Fruit fly (Drosophila melanogaster): ENCODE results near the gene sens-2.

Gene sens-2

dm6 chr2L:6821631-6822030 lies at the start of gene sens-2 (continued):
- TF ChIP-seq CG12071 (GFP tag; optimal IDR thresholded peaks at IDR 0.05) = peak; percentile 54
- TF ChIP-seq abd-A (tag; optimal IDR thresholded peaks at IDR 0.05) = peak; percentile 74
- peak; percentile 85 for TF ChIP-seq sens (GFP tag)
- TF ChIP-seq gcm (GFP tag; optimal IDR thresholded peaks at IDR 0.05) = peak; percentile 17
- TF ChIP-seq MBD-R2 (GFP tag; IDR thresholded peaks at IDR 0.05) = 0 out of 2 replicates have a peak, but pooled peaks have one; percentile 9
- TF ChIP-seq mirr (GFP tag; optimal IDR thresholded peaks at IDR 0.05) = peak; percentile 41
- no peak for TF ChIP-seq CG17359 (tag; optimal IDR thresholded peaks at IDR 0.05)
- peak; percentile 42 for TF ChIP-seq kni (GFP tag; optimal IDR thresholded peaks at IDR 0.05)
- no peak for TF ChIP-seq CG11456 (GFP tag; IDR thresholded peaks at IDR 0.05)
- no peak for TF ChIP-seq CG1602 (GFP tag; optimal IDR thresholded peaks at IDR 0.05)
- no peak for TF ChIP-seq CG3407 (GFP tag; optimal IDR thresholded peaks at IDR 0.05)
- TF ChIP-seq HLHmδ (GFP tag; optimal IDR thresholded peaks at IDR 0.05) = peak; percentile 83
- no peak for TF ChIP-seq CG17361 (GFP tag; IDR thresholded peaks at IDR 0.05)
- no peak for TF ChIP-seq crc (GFP tag; optimal IDR thresholded peaks at IDR 0.05)
- TF ChIP-seq pan (optimal IDR thresholded peaks at IDR 0.05) = no peak
- TF ChIP-seq pan (GFP tag; optimal IDR thresholded peaks at IDR 0.05 in 1 of 2, IDR thresholded peaks at IDR 0.05 in 1 of 2) = no peak
- TF ChIP-seq CG2199 (GFP tag; IDR thresholded peaks at IDR 0.05) = 0 out of 3 replicates have a peak, but pooled peaks have one; percentile 48
- TF ChIP-seq CG10543 (GFP tag; optimal IDR thresholded peaks at IDR 0.05) = peak; percentile 45
- no peak for TF ChIP-seq wdn (GFP tag; IDR thresholded peaks at IDR 0.05)
- peak; percentile 95 to 98 for TF ChIP-seq insv (GFP tag; optimal IDR thresholded peaks at IDR 0.05)
- no peak for TF ChIP-seq CG7372 (GFP tag; IDR thresholded peaks at IDR 0.05)
- TF ChIP-seq pnt (GFP tag; optimal IDR thresholded peaks at IDR 0.05) = no peak
- peak; percentile 29 for TF ChIP-seq zen (tag; optimal IDR thresholded peaks at IDR 0.05)
- TF ChIP-seq CG10321 (GFP tag; IDR thresholded peaks at IDR 0.05) = peak; percentile 94
- TF ChIP-seq sug (tag; optimal IDR thresholded peaks at IDR 0.05) = peak; percentile 28
- TF ChIP-seq CG11560 (tag; IDR thresholded peaks at IDR 0.05) = no peak
- TF ChIP-seq onecut (GFP tag; IDR thresholded peaks at IDR 0.05) = peak; percentile 35; the same call in 1 of the 2 replicates
- TF ChIP-seq z (GFP tag; IDR thresholded peaks at IDR 0.05) = peak; percentile 87
- TF ChIP-seq CG4360 (GFP tag; IDR thresholded peaks at IDR 0.05) = peak; percentile 65
- TF ChIP-seq Nf-YB (GFP tag; optimal IDR thresholded peaks at IDR 0.05) = peak; percentile 99
- peak; percentile 9 for TF ChIP-seq nau (GFP tag; optimal IDR thresholded peaks at IDR 0.05)
- no peak for TF ChIP-seq Ets65A (GFP tag)
- TF ChIP-seq CG11093 (GFP tag; IDR thresholded peaks at IDR 0.05) = no peak
- TF ChIP-seq kah (GFP tag; optimal IDR thresholded peaks at IDR 0.05) = peak; percentile 25
- peak; percentile 5 for TF ChIP-seq NfI (GFP tag; optimal IDR thresholded peaks at IDR 0.05)
- TF ChIP-seq sd (tag; optimal IDR thresholded peaks at IDR 0.05) = peak; percentile 76
- peak; percentile 0 for TF ChIP-seq Fer1 (GFP tag; optimal IDR thresholded peaks at IDR 0.05)
- peak; percentile 84 for TF ChIP-seq Hey (tag; optimal IDR thresholded peaks at IDR 0.05)
- TF ChIP-seq sens-2 (GFP tag; IDR thresholded peaks at IDR 0.05) = peak; percentile 96
- peak; percentile 36 for TF ChIP-seq nerfin-1 (tag; optimal IDR thresholded peaks at IDR 0.05)
- no peak for TF ChIP-seq CG17612 (GFP tag; IDR thresholded peaks at IDR 0.05)
- 0 out of 2 replicates have a peak, but pooled peaks have one; percentile 6 for TF ChIP-seq Awh (GFP tag; IDR thresholded peaks at IDR 0.05)
- TF ChIP-seq CG12769 (tag; optimal IDR thresholded peaks at IDR 0.05) = no peak
- no peak for TF ChIP-seq CG8290 (GFP tag; optimal IDR thresholded peaks at IDR 0.05)
- TF ChIP-seq CG8290 (tag; optimal IDR thresholded peaks at IDR 0.05) = peak in 1 of 2 experiments; percentile 29
- no peak for TF ChIP-seq chn (GFP tag; optimal IDR thresholded peaks at IDR 0.05)
- peak; percentile 85 for TF ChIP-seq CG1832 (GFP tag; optimal IDR thresholded peaks at IDR 0.05)
- peak; percentile 73 for TF ChIP-seq CG1603 (tag; optimal IDR thresholded peaks at IDR 0.05)
- TF ChIP-seq crol (GFP tag; IDR thresholded peaks at IDR 0.05) = 0 out of 2 replicates have a peak, but pooled peaks have one; percentile 31
- TF ChIP-seq ewg (GFP tag; optimal IDR thresholded peaks at IDR 0.05) = peak; percentile 61
- peak; percentile 54 for TF ChIP-seq gsb-n (tag; optimal IDR thresholded peaks at IDR 0.05)
- peak; percentile 6 for TF ChIP-seq wek (GFP tag; optimal IDR thresholded peaks at IDR 0.05)

All from whole organism, embryonic.